Worm (Caenorhabditis elegans) whole organism, L4 larva: ENCODE results near the gene T24H10.1.

Experiments
- D1046.2 ChIP-seq: fragments of 200-800 bp; sonication (Bioruptor generic); IDR thresholded peaks from 2 replicates; pipeline ENCODE4 v1.3.6; 2022; ENCODE audit warnings: missing genetic modification characterization, missing compliant biosample characterization
- F26F4.8 ChIP-seq: fragments of 200-800 bp; sonication (Bioruptor generic); conservative IDR thresholded peaks from 2 replicates; pipeline ENCODE4 v1.3.6; 2022; ENCODE audit warnings: missing genetic modification characterization, missing compliant biosample characterization
- aha-1 ChIP-seq: fragments of 150-350 bp; peaks from one replicate; lab custom pipeline; 2014; ENCODE audit warnings: missing biosample characterization, missing genetic modification characterization
- ama-1 ChIP-seq: fragments of 150-350 bp; optimal IDR thresholded peaks from 2 replicates; lab custom pipeline; 2014; ENCODE audit warnings: inconsistent platforms, mixed read lengths
- arid-1 ChIP-seq: fragments of 200-800 bp; sonication (Bioruptor generic); conservative IDR thresholded peaks from 2 replicates; pipeline ENCODE4 v1.3.6; 2022; ENCODE audit warnings: missing genetic modification reagents, missing genetic modification characterization, missing compliant biosample characterization
- attf-4 ChIP-seq: sonication (generic microtip); optimal IDR thresholded peaks from 3 replicates; lab custom pipeline; 2017; ENCODE audit warnings: missing biosample characterization, missing genetic modification characterization
- ceh-28 ChIP-seq: fragments of 150-350 bp; optimal IDR thresholded peaks from 2 replicates; lab custom pipeline; 2014; ENCODE audit warnings: missing biosample characterization, missing genetic modification reagents, missing genetic modification characterization
- ceh-62 ChIP-seq: sonication (generic microtip); optimal IDR thresholded peaks from 2 replicates; lab custom pipeline; 2017; ENCODE audit warnings: missing biosample characterization, missing genetic modification characterization
- daf-16 ChIP-seq, 3 experiments: sonication (generic microtip); optimal IDR thresholded peaks; 2 replicates each; lab custom pipeline; 2016 to 2017; ENCODE audit warnings: missing genetic modification characterization in 3 of 3, missing genetic modification reagents in 3 of 3, mild to moderate bottlenecking in 2 of 3, missing compliant biosample characterization in 2 of 3, missing biosample characterization in 1 of 3, moderate library complexity in 1 of 3
- dmd-6 ChIP-seq: fragments of 200-800 bp; sonication (Bioruptor generic); IDR thresholded peaks from 2 replicates; pipeline ENCODE4 v1.3.6; 2022; ENCODE audit warnings: missing genetic modification reagents, missing genetic modification characterization, missing compliant biosample characterization
- dmd-8 ChIP-seq: fragments of 200-800 bp; sonication (Bioruptor generic); IDR thresholded peaks from 2 replicates; pipeline ENCODE4 v1.3.6; 2022; ENCODE audit warnings: missing genetic modification characterization, missing compliant biosample characterization
- dpl-1 ChIP-seq: fragments of 150-350 bp; optimal IDR thresholded peaks from 2 replicates; lab custom pipeline; 2014; ENCODE audit warnings: missing biosample characterization, missing genetic modification reagents, missing genetic modification characterization
- dve-1 ChIP-seq: sonication (generic microtip); optimal IDR thresholded peaks from 2 replicates; lab custom pipeline; 2017; ENCODE audit warnings: antibody characterized with exemption, mild to moderate bottlenecking, missing genetic modification characterization, missing compliant biosample characterization; ENCODE audit not compliant: insufficient read depth
- fos-1 ChIP-seq: fragments of 150-350 bp; optimal IDR thresholded peaks from 2 replicates; lab custom pipeline; 2014; ENCODE audit warnings: missing biosample characterization, missing genetic modification characterization
- gei-8 ChIP-seq: fragments of 200-800 bp; sonication (Bioruptor generic); optimal IDR thresholded peaks from 2 replicates; lab custom pipeline; 2018; ENCODE audit warnings: mild to moderate bottlenecking, missing genetic modification characterization, missing compliant biosample characterization
- hlh-11 ChIP-seq: fragments of 200-800 bp; sonication (Bioruptor generic); optimal IDR thresholded peaks from 2 replicates; lab custom pipeline; 2018; ENCODE audit warnings: mild to moderate bottlenecking, missing genetic modification characterization, missing compliant biosample characterization
- hlh-30 ChIP-seq: sonication (generic microtip); optimal IDR thresholded peaks from 2 replicates; lab custom pipeline; 2017; ENCODE audit warnings: antibody characterized with exemption, mild to moderate bottlenecking, missing genetic modification characterization, missing compliant biosample characterization; ENCODE audit not compliant: insufficient read depth
- hmg-1.1 ChIP-seq: fragments of 200-800 bp; sonication (Bioruptor generic); IDR thresholded peaks from 2 replicates; pipeline ENCODE4 v1.3.6; 2022; ENCODE audit warnings: missing genetic modification reagents, missing genetic modification characterization, missing compliant biosample characterization
- jun-1 ChIP-seq: fragments of 150-350 bp; optimal IDR thresholded peaks from 2 replicates; lab custom pipeline; 2014; ENCODE audit warnings: missing biosample characterization, missing genetic modification reagents, missing genetic modification characterization
- lin-15B ChIP-seq: fragments of 150-350 bp; sonication (generic microtip); optimal IDR thresholded peaks from 3 replicates; lab custom pipeline; 2014; ENCODE audit warnings: missing biosample characterization, missing genetic modification characterization
- lin-29 ChIP-seq: fragments of 200-800 bp; sonication (Bioruptor generic); IDR thresholded peaks from 2 replicates; pipeline ENCODE4 v1.3.6; 2022; ENCODE audit warnings: missing genetic modification reagents, missing genetic modification characterization, missing compliant biosample characterization
- lin-38 ChIP-seq: fragments of 200-800 bp; sonication (Bioruptor generic); IDR thresholded peaks from 2 replicates; pipeline ENCODE4 v1.3.6; 2022; ENCODE audit warnings: missing genetic modification reagents, missing genetic modification characterization, missing compliant biosample characterization
- lir-3 ChIP-seq: sonication (generic microtip); optimal IDR thresholded peaks from 2 replicates; lab custom pipeline; 2016; ENCODE audit warnings: mild to moderate bottlenecking, missing genetic modification characterization, missing compliant biosample characterization
- lsy-2 ChIP-seq, 2 experiments: fragments of 150-350 bp in 1 of 2; sonication (generic microtip) in 1 of 2; optimal IDR thresholded peaks; 2 replicates each; lab custom pipeline; 2014 to 2017; ENCODE audit warnings: missing biosample characterization in 2 of 2, missing genetic modification characterization in 2 of 2
- madf-9 ChIP-seq: fragments of 200-800 bp; sonication (Bioruptor generic); conservative IDR thresholded peaks from 2 replicates; pipeline ENCODE4 v1.3.6; 2022; ENCODE audit warnings: missing genetic modification reagents, missing genetic modification characterization, missing compliant biosample characterization
- mdl-1 ChIP-seq, 2 experiments: fragments of 150-350 bp in 1 of 2; sonication (generic microtip) in 1 of 2; optimal IDR thresholded peaks; 2 replicates each; lab custom pipeline; 2014 to 2017; ENCODE audit warnings: missing biosample characterization in 2 of 2, missing genetic modification characterization in 2 of 2
- mdt-29 ChIP-seq: fragments of 200-800 bp; sonication (Bioruptor generic); IDR thresholded peaks from 2 replicates; pipeline ENCODE4 v1.3.6; 2022; ENCODE audit warnings: missing genetic modification reagents, missing genetic modification characterization, missing compliant biosample characterization
- mep-1 ChIP-seq: fragments of 150-350 bp; sonication (generic microtip); optimal IDR thresholded peaks from 3 replicates; lab custom pipeline; 2014; ENCODE audit warnings: missing biosample characterization, missing genetic modification characterization
- mes-2 ChIP-seq: sonication (generic microtip); optimal IDR thresholded peaks from 2 replicates; lab custom pipeline; 2016; ENCODE audit warnings: missing genotype, mild to moderate bottlenecking, missing genetic modification characterization, missing compliant biosample characterization; ENCODE audit not compliant: poor library complexity, severe bottlenecking
- mxl-3 ChIP-seq: fragments of 200-800 bp; sonication (Bioruptor generic); optimal IDR thresholded peaks from 2 replicates; lab custom pipeline; 2018; ENCODE audit warnings: mild to moderate bottlenecking, missing genetic modification characterization, missing compliant biosample characterization
- nhr-10 ChIP-seq: fragments of 150-350 bp; optimal IDR thresholded peaks from 2 replicates; lab custom pipeline; 2014; ENCODE audit warnings: missing biosample characterization, missing genetic modification characterization
- nhr-28 ChIP-seq: fragments of 150-350 bp; optimal IDR thresholded peaks from 2 replicates; lab custom pipeline; 2014; ENCODE audit warnings: missing biosample characterization, missing genetic modification characterization
- nhr-42 ChIP-seq: fragments of 200-800 bp; sonication (Bioruptor generic); IDR thresholded peaks from 2 replicates; pipeline ENCODE4 v1.3.6; 2022; ENCODE audit warnings: missing genetic modification characterization, missing compliant biosample characterization
- nhr-48 ChIP-seq: sonication (generic microtip); optimal IDR thresholded peaks from 2 replicates; lab custom pipeline; 2016; ENCODE audit warnings: mild to moderate bottlenecking, missing genetic modification characterization, missing compliant biosample characterization
- nhr-6 ChIP-seq: fragments of 150-350 bp; optimal IDR thresholded peaks from 2 replicates; lab custom pipeline; 2014; ENCODE audit warnings: missing biosample characterization, missing genetic modification characterization
- nhr-76 ChIP-seq: fragments of 150-350 bp; optimal IDR thresholded peaks from 2 replicates; lab custom pipeline; 2014; ENCODE audit warnings: missing biosample characterization, missing genetic modification characterization
- pha-4 ChIP-seq, 2 experiments: fragments of 150-350 bp in 1 of 2; fragments of 200-800 bp in 1 of 2; sonication (Bioruptor generic) in 1 of 2; IDR thresholded peaks in 1 of 2; optimal IDR thresholded peaks in 1 of 2; 2 replicates each; pipeline versions ENCODE4 v1.3.6 to Lab custom; 2014 to 2022; ENCODE audit warnings: missing genetic modification characterization in 2 of 2, missing genetic modification reagents in 2 of 2, missing biosample characterization in 1 of 2, missing compliant biosample characterization in 1 of 2
- php-3 ChIP-seq: fragments of 200-800 bp; sonication (Bioruptor generic); IDR thresholded peaks from 2 replicates; pipeline ENCODE4 v1.3.6; 2022; ENCODE audit warnings: missing genetic modification reagents, missing genetic modification characterization, missing compliant biosample characterization
- pqm-1 ChIP-seq: sonication (generic microtip); optimal IDR thresholded peaks from 2 replicates; lab custom pipeline; 2017; ENCODE audit warnings: missing biosample characterization, missing genetic modification characterization
- rbr-2 ChIP-seq: sonication (generic microtip); optimal IDR thresholded peaks from 2 replicates; lab custom pipeline; 2016; ENCODE audit warnings: missing genotype, missing genetic modification characterization, missing compliant biosample characterization
- sdz-12 ChIP-seq: fragments of 200-800 bp; sonication (Bioruptor generic); optimal IDR thresholded peaks from 2 replicates; lab custom pipeline; 2018; ENCODE audit warnings: mild to moderate bottlenecking, missing genetic modification characterization, missing compliant biosample characterization
- set-16 ChIP-seq: fragments of 200-800 bp; sonication (Bioruptor generic); IDR thresholded peaks from 2 replicates; pipeline ENCODE4 v1.3.6; 2022; ENCODE audit warnings: missing genetic modification reagents, missing genetic modification characterization, missing compliant biosample characterization
- snpc-1.2 ChIP-seq: fragments of 200-800 bp; sonication (Bioruptor generic); IDR thresholded peaks from 2 replicates; pipeline ENCODE4 v1.3.6; 2022; ENCODE audit warnings: missing genetic modification reagents, missing genetic modification characterization, missing compliant biosample characterization
- unc-130 ChIP-seq: sonication (generic microtip); optimal IDR thresholded peaks from 2 replicates; lab custom pipeline; 2016; ENCODE audit warnings: missing genetic modification reagents, missing genetic modification characterization, missing compliant biosample characterization
- unc-62 ChIP-seq, 3 experiments: fragments of 150-350 bp in 1 of 3; sonication (generic microtip); optimal IDR thresholded peaks in 2 of 3; peaks in 1 of 3; 1 replicate in 1 of 3; 2 replicates in 2 of 3; lab custom pipeline; 2014 to 2017; ENCODE audit warnings: missing biosample characterization in 3 of 3, missing genetic modification characterization in 3 of 3, missing genetic modification reagents in 3 of 3, missing genotype in 1 of 3
- zip-11 ChIP-seq: fragments of 200-800 bp; sonication (Bioruptor generic); IDR thresholded peaks from 2 replicates; pipeline ENCODE4 v1.3.6; 2022; ENCODE audit warnings: missing genetic modification characterization, missing compliant biosample characterization
- ztf-7 ChIP-seq: fragments of 150-350 bp; optimal IDR thresholded peaks from 2 replicates; lab custom pipeline; 2014; ENCODE audit warnings: missing biosample characterization, missing genetic modification characterization

The T24H10.1 gene

ce11 chrII:9126965-9127364 is 27.8 kb downstream of the T24H10.1 start:
- TF ChIP-seq pha-4 (GFP tag; IDR thresholded peaks at IDR 0.05; lab: Robert Waterston, UW) (no peak), pha-4 (tag; optimal IDR thresholded peaks at IDR 0.05; lab: Kevin White, UChicago) (peak; percentile 95), mes-2 (tag; lab: Kevin White, UChicago) (peak; percentile 52), nhr-28 (tag; lab: Kevin White, UChicago) (peak; percentile 25), lsy-2 (tag; optimal IDR thresholded peaks at IDR 0.05; lab: Kevin White, UChicago) (peak in 1 of 2 experiments; percentile 24), nhr-6 (tag; lab: Kevin White, UChicago) (peak; percentile 87), pqm-1 (no peak), ama-1 (lab: Kevin White, UChicago) (peak; percentile 27), lir-3 (no peak), hlh-11 (tag; lab: Kevin White, UChicago) (peak; percentile 71), lin-15B (tag; lab: Kevin White, UChicago) (no peak), daf-16 (GFP tag; optimal IDR thresholded peaks at IDR 0.05; lab: Kevin White, UChicago) (no peak), daf-16 (tag; optimal IDR thresholded peaks at IDR 0.05; lab: Kevin White, UChicago) (peak; percentile 19), nhr-42 (GFP tag; lab: Robert Waterston, UW) (0 out of 2 replicates have a peak, but pooled peaks have one; percentile 30), hlh-30 (tag; lab: Kevin White, UChicago) (peak; percentile 50), hmg-1.1 (GFP tag; lab: Robert Waterston, UW) (0 out of 2 replicates have a peak, but pooled peaks have one; percentile 10), mdl-1 (tag; optimal IDR thresholded peaks at IDR 0.05; lab: Kevin White, UChicago) (peak in 1 of 2 experiments; percentile 37), arid-1 (GFP tag; lab: Robert Waterston, UW) (0 out of 2 replicates have a peak, but pooled peaks have one; percentile 35), nhr-48 (tag; lab: Kevin White, UChicago) (no peak), mep-1 (tag; lab: Kevin White, UChicago) (peak; percentile 47), dve-1 (peak; percentile 65)

ce11 chrII:9127379-9127778 is 28.2 kb downstream of the T24H10.1 start:
- TF ChIP-seq unc-62 (GFP tag; optimal IDR thresholded peaks at IDR 0.05 in 1 of 2; lab: Kevin White, UChicago) = peak in 1 of 2 experiments; percentile 7
- no peak for TF ChIP-seq unc-62 (tag; optimal IDR thresholded peaks at IDR 0.05; lab: Kevin White, UChicago)
- 0 out of 2 replicates have a peak, but pooled peaks have one; percentile 0 for TF ChIP-seq hmg-1.1 (GFP tag; lab: Robert Waterston, UW)
- no peak for TF ChIP-seq dmd-8
- no peak for TF ChIP-seq snpc-1.2 (GFP tag; lab: Robert Waterston, UW)
- TF ChIP-seq aha-1 = peak; percentile 93
- no peak for TF ChIP-seq dmd-6
- TF ChIP-seq F26F4.8 (GFP tag; lab: Robert Waterston, UW) = no peak

ce11 chrII:9128132-9128531 is 29.0 kb downstream of the T24H10.1 start:
- TF ChIP-seq ceh-62 (tag; lab: Kevin White, UChicago) (no peak), ceh-28 (no peak), F26F4.8 (GFP tag; lab: Robert Waterston, UW) (no peak), jun-1 (tag; lab: Kevin White, UChicago) (no peak), nhr-10 (tag; lab: Kevin White, UChicago) (peak; percentile 42), gei-8 (no peak), dpl-1 (GFP tag; lab: Kevin White, UChicago) (peak; percentile 42), rbr-2 (peak; percentile 27), unc-130 (GFP tag; lab: Kevin White, UChicago) (no peak), lin-38 (peak; percentile 26; the same call in 1 of the 2 replicates), lin-29 (GFP tag; lab: Robert Waterston, UW) (peak; percentile 69), fos-1 (tag; lab: Kevin White, UChicago) (no peak), mxl-3 (peak; percentile 64), madf-9 (GFP tag; lab: Robert Waterston, UW) (no peak), zip-11 (no peak), php-3 (GFP tag; lab: Robert Waterston, UW) (0 out of 2 replicates have a peak, but pooled peaks have one; percentile 12), mdt-29 (GFP tag; lab: Robert Waterston, UW) (peak; percentile 83), D1046.2 (GFP tag; lab: Robert Waterston, UW) (no peak), ztf-7 (tag; lab: Kevin White, UChicago) (no peak), nhr-42 (GFP tag; lab: Robert Waterston, UW) (no peak), hlh-30 (tag; lab: Kevin White, UChicago) (peak; percentile 47), sdz-12 (no peak), attf-4 (tag; lab: Kevin White, UChicago) (no peak), set-16 (no peak), mdl-1 (tag; optimal IDR thresholded peaks at IDR 0.05; lab: Kevin White, UChicago) (peak; percentile 21 to 36), nhr-76 (peak; percentile 38)
